Worm (Caenorhabditis elegans): ENCODE data around the gene str-38.

- TF ChIP-seq unc-39 (tag; optimal IDR thresholded peaks at IDR 0.05) (no peak), mep-1 (tag; optimal IDR thresholded peaks at IDR 0.05) (no peak), ces-1 (GFP tag; optimal IDR thresholded peaks at IDR 0.05) (no peak), sptf-1 (tag; optimal IDR thresholded peaks at IDR 0.05) (no peak), ztf-11 (tag; optimal IDR thresholded peaks at IDR 0.05) (no peak), lin-13 (tag; optimal IDR thresholded peaks at IDR 0.05) (no peak), flh-1 (GFP tag; optimal IDR thresholded peaks at IDR 0.05) (no peak), lsy-2 (tag; optimal IDR thresholded peaks at IDR 0.05) (no peak), elt-1 (tag; optimal IDR thresholded peaks at IDR 0.05; ENCODE audit: borderline replicate concordance, insufficient read depth) (no peak), nhr-12 (tag; optimal IDR thresholded peaks at IDR 0.05) (no peak), snpc-4 (tag; optimal IDR thresholded peaks at IDR 0.05) (no peak), lin-32 (GFP tag; optimal IDR thresholded peaks at IDR 0.05) (no peak)
These were observed 18.0 kb upstream of the str-38 start, which contains the start of gene str-6 for ce11 chrV:15750130-15750529.

Measured in whole organism, mixed stage, embryonic.